Worm (Caenorhabditis elegans): ENCODE data around the gene C14B1.8.

Gene C14B1.8

DNA sequence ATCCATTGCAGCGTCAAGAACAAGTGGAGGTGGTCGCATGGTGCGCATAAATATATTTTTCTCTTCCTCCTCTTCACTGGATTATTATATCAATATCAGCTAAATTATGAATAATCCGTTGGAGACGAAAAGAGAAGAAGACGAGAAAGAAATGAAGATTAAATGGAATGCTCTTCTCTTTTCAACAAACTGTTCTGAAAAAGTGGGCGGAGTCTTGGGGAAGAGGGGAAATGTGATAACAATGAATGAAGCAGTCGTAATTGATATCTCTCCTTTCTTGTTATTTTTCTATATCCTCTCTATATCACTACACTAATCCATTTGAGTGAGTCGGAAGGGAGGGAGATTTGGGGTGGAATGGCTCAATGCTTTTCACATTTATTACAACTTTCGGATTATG lies 39.8 kb upstream of the C14B1.8 start, which contains the start of gene arcp-1:
arcp-1 (minus strand) TSS at position 101 of the 400 bp plus-strand sequence.
- TF ChIP-seq lim-6 (tag; optimal IDR thresholded peaks at IDR 0.05), result no peak
- TF ChIP-seq nhr-232 (tag; optimal IDR thresholded peaks at IDR 0.05), result no peak
- no peak for TF ChIP-seq ama-1 (optimal IDR thresholded peaks at IDR 0.05)
- TF ChIP-seq pha-4 (tag; optimal IDR thresholded peaks at IDR 0.05), result no peak
- TF ChIP-seq mec-3 (tag; optimal IDR thresholded peaks at IDR 0.05; ENCODE audit: borderline replicate concordance), result no peak
- TF ChIP-seq pax-1 (tag; optimal IDR thresholded peaks at IDR 0.05), result no peak
- no peak for TF ChIP-seq npax-4 (tag; optimal IDR thresholded peaks at IDR 0.05)
- no peak for TF ChIP-seq F13H6.1 (tag; optimal IDR thresholded peaks at IDR 0.05)
- no peak for TF ChIP-seq fkh-10 (GFP tag; optimal IDR thresholded peaks at IDR 0.05)
- TF ChIP-seq ceh-22 (tag; optimal IDR thresholded peaks at IDR 0.05), result no peak
- TF ChIP-seq C08G9.2 (tag; optimal IDR thresholded peaks at IDR 0.05), result no peak
- no peak for TF ChIP-seq zip-5 (tag; optimal IDR thresholded peaks at IDR 0.05)
- TF ChIP-seq pros-1 (tag; optimal IDR thresholded peaks at IDR 0.05), result no peak

DNA sequence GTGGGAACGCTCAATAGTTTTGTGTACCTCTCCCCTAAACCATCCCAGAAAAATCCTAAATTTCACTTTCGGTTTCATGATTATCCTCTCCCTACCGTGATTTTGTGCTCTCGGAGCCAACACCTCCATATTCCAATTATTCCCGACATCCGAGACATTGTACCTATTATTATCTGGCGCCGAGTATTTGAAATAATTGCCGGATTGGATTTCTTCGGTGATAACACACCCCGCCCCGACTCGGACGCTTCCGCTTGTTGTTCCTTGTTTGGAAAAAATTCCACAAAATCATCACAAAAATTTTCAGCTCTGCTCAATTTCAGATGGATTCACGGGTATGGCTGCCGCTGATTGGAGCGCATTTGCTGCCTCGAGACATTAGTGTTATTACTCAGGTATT lies 25.7 kb upstream of the C14B1.8 start, which contains the start of gene lin-48:
lin-48 (plus strand) TSS at position 301 of the 400 bp plus-strand sequence.
- TF ChIP-seq hlh-8 (tag; optimal IDR thresholded peaks at IDR 0.05) (no peak), hlh-6 (tag; optimal IDR thresholded peaks at IDR 0.05) (no peak), C38D4.7 (GFP tag; optimal IDR thresholded peaks at IDR 0.05) (no peak), che-1 (tag; optimal IDR thresholded peaks at IDR 0.05) (no peak), pros-1 (tag; optimal IDR thresholded peaks at IDR 0.05) (no peak), sox-2 (GFP tag; IDR thresholded peaks at IDR 0.05) (no peak), unc-55 (GFP tag; optimal IDR thresholded peaks at IDR 0.05) (no peak), ceh-2 (tag; optimal IDR thresholded peaks at IDR 0.05) (no peak), ceh-18 (tag; optimal IDR thresholded peaks at IDR 0.05) (no peak), ceh-14 (tag; optimal IDR thresholded peaks at IDR 0.05) (no peak), fkh-6 (tag; optimal IDR thresholded peaks at IDR 0.05) (no peak), pha-2 (tag; optimal IDR thresholded peaks at IDR 0.05) (no peak), ceh-24 (tag; optimal IDR thresholded peaks at IDR 0.05) (no peak), ztf-16 (tag; optimal IDR thresholded peaks at IDR 0.05) (no peak), ceh-6 (GFP tag; optimal IDR thresholded peaks at IDR 0.05) (no peak), ceh-9 (tag; optimal IDR thresholded peaks at IDR 0.05) (no peak), dmd-4 (tag; optimal IDR thresholded peaks at IDR 0.05; ENCODE audit: borderline replicate concordance) (no peak), ceh-30 (tag; optimal IDR thresholded peaks at IDR 0.05) (no peak), nfya-1 (tag; optimal IDR thresholded peaks at IDR 0.05) (no peak), ceh-19 (GFP tag; optimal IDR thresholded peaks at IDR 0.05) (no peak)

DNA sequence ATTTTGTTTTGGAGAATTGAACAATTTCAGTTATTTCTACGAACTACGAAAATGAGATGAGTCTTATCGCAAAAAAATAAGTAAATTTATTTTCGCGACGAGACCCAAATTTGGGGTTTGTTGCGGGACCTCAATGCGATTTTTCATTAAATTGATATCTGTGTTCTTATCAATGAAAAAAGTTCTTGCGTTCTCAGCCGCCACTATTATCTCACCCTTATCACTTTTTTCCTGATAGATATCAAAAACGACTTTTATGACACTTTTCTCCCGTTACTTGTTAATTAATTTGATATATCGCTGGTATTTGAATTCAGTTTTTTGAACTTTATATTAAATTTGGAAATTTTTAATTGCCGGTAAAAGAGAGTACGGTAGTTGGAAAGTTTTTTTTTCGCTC lies 23.9 kb upstream of the C14B1.8 start:
- TF ChIP-seq elt-2 (tag; optimal IDR thresholded peaks at IDR 0.05), result peak; percentile 91
- no peak for TF ChIP-seq sox-2 (GFP tag; IDR thresholded peaks at IDR 0.05)
- TF ChIP-seq ceh-48 (tag; optimal IDR thresholded peaks at IDR 0.05), result no peak
- no peak for TF ChIP-seq pqm-1 (tag; optimal IDR thresholded peaks at IDR 0.05)

DNA sequence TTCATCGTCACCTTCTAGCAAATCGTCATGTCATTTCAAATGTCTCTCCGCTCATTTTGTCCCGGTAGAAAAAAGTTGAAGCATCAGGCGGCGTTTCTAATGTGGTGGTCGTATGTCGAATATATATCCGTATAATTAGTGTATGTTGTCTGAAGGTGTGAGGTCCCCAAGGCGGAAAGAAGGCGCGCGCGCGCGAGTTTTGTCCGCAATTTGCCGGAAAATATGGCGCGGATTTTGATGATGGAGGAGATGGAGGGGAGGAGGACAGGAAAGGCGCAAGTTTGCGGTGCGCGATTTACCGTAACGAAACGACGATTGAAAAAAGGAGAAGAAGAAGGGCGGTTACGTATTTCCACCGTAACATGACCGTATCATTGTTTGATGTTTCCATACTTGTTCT lies 22.6 kb upstream of the C14B1.8 start:
- TF ChIP-seq lin-11 (tag; optimal IDR thresholded peaks at IDR 0.05), result no peak

DNA sequence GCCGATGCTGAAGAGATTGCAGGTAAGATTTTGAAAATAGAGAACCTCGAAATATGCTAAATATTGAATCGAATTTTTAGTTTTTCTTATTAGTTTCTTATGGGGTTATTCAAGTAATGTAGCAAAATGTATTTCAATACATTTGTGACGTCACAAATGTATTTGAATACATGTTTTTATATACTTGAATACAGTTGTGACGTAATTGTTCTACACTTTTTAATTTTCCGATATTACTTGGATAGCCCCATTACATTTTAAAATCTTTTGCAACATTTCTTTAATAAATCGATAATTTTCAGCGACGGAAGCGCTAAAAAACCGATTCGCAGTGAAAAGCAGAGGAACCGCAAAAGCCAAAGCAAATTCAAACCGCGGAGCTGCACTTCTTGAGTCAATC lies 18.9 kb upstream of the C14B1.8 start:
- TF ChIP-seq ref-2 (tag; optimal IDR thresholded peaks at IDR 0.05), result no peak
- no peak for TF ChIP-seq pha-2 (tag; optimal IDR thresholded peaks at IDR 0.05)
- no peak for TF ChIP-seq pros-1 (tag; optimal IDR thresholded peaks at IDR 0.05)
- no peak for TF ChIP-seq ceh-31 (tag; optimal IDR thresholded peaks at IDR 0.05)
- no peak for TF ChIP-seq sox-4 (tag; optimal IDR thresholded peaks at IDR 0.05)
- no peak for TF ChIP-seq rnt-1 (tag; optimal IDR thresholded peaks at IDR 0.05)
- no peak for TF ChIP-seq unc-42 (tag; optimal IDR thresholded peaks at IDR 0.05)
- no peak for TF ChIP-seq npax-4 (tag; optimal IDR thresholded peaks at IDR 0.05)
- no peak for TF ChIP-seq ttx-3 (tag; optimal IDR thresholded peaks at IDR 0.05)
- TF ChIP-seq tbx-7 (tag; optimal IDR thresholded peaks at IDR 0.05), result no peak
- TF ChIP-seq dmd-4 (tag; optimal IDR thresholded peaks at IDR 0.05; ENCODE audit: borderline replicate concordance), result no peak
- no peak for TF ChIP-seq zip-5 (tag; optimal IDR thresholded peaks at IDR 0.05)
- TF ChIP-seq nhr-11 (tag; optimal IDR thresholded peaks at IDR 0.05), result no peak
- no peak for TF ChIP-seq T23F11.4 (GFP tag; optimal IDR thresholded peaks at IDR 0.05)
- TF ChIP-seq ztf-16 (tag; optimal IDR thresholded peaks at IDR 0.05), result no peak
- TF ChIP-seq odd-2 (tag; optimal IDR thresholded peaks at IDR 0.05), result no peak
- TF ChIP-seq tbx-2 (tag; optimal IDR thresholded peaks at IDR 0.05), result no peak
- no peak for TF ChIP-seq elt-4 (tag; optimal IDR thresholded peaks at IDR 0.05)
- no peak for TF ChIP-seq madf-2 (tag; optimal IDR thresholded peaks at IDR 0.05)
- no peak for TF ChIP-seq lin-11 (tag; optimal IDR thresholded peaks at IDR 0.05)
